Worm (Caenorhabditis elegans) whole organism, mixed stage, embryonic: Measurements from ENCODE around the gene msa-1.

ENCODE experiments used
- M03D4.4 ChIP-seq: sonication (generic microtip); optimal IDR thresholded peaks from 2 replicates; lab custom pipeline; 2017; ENCODE audit warnings: mild to moderate bottlenecking, missing genetic modification characterization, missing compliant biosample characterization
- bed-3 ChIP-seq: fragments of 200-800 bp; sonication (Bioruptor generic); optimal IDR thresholded peaks from 3 replicates; lab custom pipeline; 2018; ENCODE audit warnings: mild to moderate bottlenecking, missing genetic modification characterization, moderate library complexity, missing compliant biosample characterization
- blmp-1 ChIP-seq: fragments of 150-350 bp; optimal IDR thresholded peaks from 2 replicates; lab custom pipeline; 2014; ENCODE audit warnings: missing biosample characterization, missing genetic modification characterization
- ceh-39 ChIP-seq: fragments of 150-350 bp; optimal IDR thresholded peaks from 2 replicates; lab custom pipeline; 2014; ENCODE audit warnings: missing biosample characterization, missing genetic modification characterization
- ceh-43 ChIP-seq: fragments of 200-800 bp; sonication (Bioruptor generic); optimal IDR thresholded peaks from 2 replicates; lab custom pipeline; 2018; ENCODE audit warnings: mild to moderate bottlenecking, missing genetic modification characterization, moderate library complexity, missing compliant biosample characterization
- ceh-83 ChIP-seq: fragments of 200-800 bp; sonication (Bioruptor generic); optimal IDR thresholded peaks from 2 replicates; lab custom pipeline; 2018; ENCODE audit warnings: mild to moderate bottlenecking, missing genetic modification characterization, missing compliant biosample characterization
- ces-1 ChIP-seq: fragments of 150-350 bp; optimal IDR thresholded peaks from 2 replicates; lab custom pipeline; 2014; ENCODE audit warnings: missing biosample characterization, missing genetic modification reagents, missing genetic modification characterization
- cnd-1 ChIP-seq: fragments of 200-800 bp; sonication (Bioruptor generic); optimal IDR thresholded peaks from 2 replicates; lab custom pipeline; 2018; ENCODE audit warnings: mild to moderate bottlenecking, missing genetic modification characterization, missing compliant biosample characterization
- drap-1 ChIP-seq: fragments of 200-800 bp; sonication (Bioruptor generic); optimal IDR thresholded peaks from 3 replicates; lab custom pipeline; 2018; ENCODE audit warnings: mild to moderate bottlenecking, missing genetic modification characterization, missing compliant biosample characterization
- elt-3 ChIP-seq: fragments of 150-350 bp; optimal IDR thresholded peaks from 2 replicates; lab custom pipeline; 2014; ENCODE audit warnings: missing biosample characterization, missing genetic modification characterization
- flh-1 ChIP-seq: fragments of 200-800 bp; sonication (Bioruptor generic); optimal IDR thresholded peaks from 2 replicates; lab custom pipeline; 2018; ENCODE audit warnings: mild to moderate bottlenecking, missing genetic modification characterization, moderate library complexity, missing compliant biosample characterization
- ham-2 ChIP-seq: fragments of 200-800 bp; sonication (Bioruptor generic); optimal IDR thresholded peaks from 2 replicates; lab custom pipeline; 2018; ENCODE audit warnings: mild to moderate bottlenecking, missing genetic modification characterization, missing compliant biosample characterization
- hlh-1 ChIP-seq: fragments of 150-350 bp; optimal IDR thresholded peaks from 2 replicates; lab custom pipeline; 2014; ENCODE audit warnings: missing biosample characterization, missing genetic modification reagents, missing genetic modification characterization
- lin-13 ChIP-seq: fragments of 150-350 bp; optimal IDR thresholded peaks from 2 replicates; lab custom pipeline; 2014; ENCODE audit warnings: missing biosample characterization, missing genetic modification characterization
- lin-32 ChIP-seq: fragments of 200-800 bp; sonication (Bioruptor generic); optimal IDR thresholded peaks from 2 replicates; lab custom pipeline; 2018; ENCODE audit warnings: mild to moderate bottlenecking, missing genetic modification characterization, missing compliant biosample characterization
- lsy-2 ChIP-seq: fragments of 150-350 bp; optimal IDR thresholded peaks from 2 replicates; lab custom pipeline; 2014; ENCODE audit warnings: missing biosample characterization, missing genetic modification characterization
- mab-5 ChIP-seq: fragments of 150-350 bp; optimal IDR thresholded peaks from 2 replicates; lab custom pipeline; 2014; ENCODE audit warnings: missing biosample characterization, missing genetic modification characterization
- mls-2 ChIP-seq: sonication (generic microtip); optimal IDR thresholded peaks from 2 replicates; lab custom pipeline; 2016; ENCODE audit warnings: mild to moderate bottlenecking, missing genetic modification characterization, moderate library complexity, missing compliant biosample characterization
- nhr-12 ChIP-seq: fragments of 150-350 bp; optimal IDR thresholded peaks from 2 replicates; lab custom pipeline; 2014; ENCODE audit warnings: missing biosample characterization, missing genetic modification characterization
- nhr-2 ChIP-seq: fragments of 150-350 bp; optimal IDR thresholded peaks from 2 replicates; lab custom pipeline; 2014; ENCODE audit warnings: missing biosample characterization, missing genetic modification characterization
- nhr-237 ChIP-seq: fragments of 150-350 bp; optimal IDR thresholded peaks from 2 replicates; lab custom pipeline; 2014; ENCODE audit warnings: missing biosample characterization, missing genetic modification characterization
- nhr-28 ChIP-seq: fragments of 150-350 bp; optimal IDR thresholded peaks from 2 replicates; lab custom pipeline; 2014; ENCODE audit warnings: missing biosample characterization, missing genetic modification characterization
- nhr-76 ChIP-seq: sonication (generic microtip); optimal IDR thresholded peaks from 2 replicates; lab custom pipeline; 2017; ENCODE audit warnings: missing biosample characterization, missing genetic modification characterization
- sptf-1 ChIP-seq: sonication (generic microtip); optimal IDR thresholded peaks from 2 replicates; lab custom pipeline; 2017; ENCODE audit warnings: mild to moderate bottlenecking, missing genetic modification characterization, moderate library complexity, missing compliant biosample characterization
- tbx-8 ChIP-seq: fragments of 200-800 bp; sonication (Bioruptor generic); optimal IDR thresholded peaks from 2 replicates; lab custom pipeline; 2018; ENCODE audit warnings: mild to moderate bottlenecking, missing genetic modification characterization, moderate library complexity, missing compliant biosample characterization
- unc-120 ChIP-seq: sonication (generic microtip); optimal IDR thresholded peaks from 2 replicates; lab custom pipeline; 2017; ENCODE audit warnings: missing genetic modification characterization, missing compliant biosample characterization; ENCODE audit not compliant: poor library complexity, severe bottlenecking
- unc-39 ChIP-seq: fragments of 150-350 bp; optimal IDR thresholded peaks from 2 replicates; lab custom pipeline; 2014; ENCODE audit warnings: missing biosample characterization, missing genetic modification characterization
- unc-62 ChIP-seq: fragments of 150-350 bp; optimal IDR thresholded peaks from 2 replicates; lab custom pipeline; 2014; ENCODE audit warnings: missing biosample characterization, missing genetic modification reagents, missing genetic modification characterization
- zip-8 ChIP-seq: fragments of 150-350 bp; optimal IDR thresholded peaks from 2 replicates; lab custom pipeline; 2014; ENCODE audit warnings: missing biosample characterization, missing genetic modification characterization
- ztf-11 ChIP-seq: fragments of 150-350 bp; optimal IDR thresholded peaks from 2 replicates; lab custom pipeline; 2014; ENCODE audit warnings: missing biosample characterization, missing genetic modification characterization

msa-1 gene

DNA sequence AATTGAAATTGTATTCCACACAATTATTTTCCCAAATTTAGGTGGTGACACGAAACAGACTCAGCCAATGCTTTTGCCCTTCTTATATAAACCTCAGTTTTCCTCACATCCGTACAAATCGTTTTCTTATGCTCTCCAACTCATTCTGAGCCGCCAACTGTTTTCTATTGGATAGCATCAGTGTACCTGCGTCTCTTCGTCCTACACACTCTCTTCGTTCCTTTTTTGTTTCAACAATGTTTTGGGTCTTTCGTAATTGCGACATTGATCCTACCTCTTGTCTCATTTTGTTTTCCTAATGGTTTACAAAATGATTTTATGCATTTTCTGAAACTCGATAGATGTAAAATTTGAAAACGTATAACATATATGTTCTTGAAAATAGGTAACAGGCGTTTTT, 9.1 kb upstream of the msa-1 start:
- no peak for TF ChIP-seq lin-32 (GFP tag; lab: Kevin White, UChicago)
- TF ChIP-seq hlh-1, result peak; percentile 79
- TF ChIP-seq, all 35 proteins: peak for 1

DNA sequence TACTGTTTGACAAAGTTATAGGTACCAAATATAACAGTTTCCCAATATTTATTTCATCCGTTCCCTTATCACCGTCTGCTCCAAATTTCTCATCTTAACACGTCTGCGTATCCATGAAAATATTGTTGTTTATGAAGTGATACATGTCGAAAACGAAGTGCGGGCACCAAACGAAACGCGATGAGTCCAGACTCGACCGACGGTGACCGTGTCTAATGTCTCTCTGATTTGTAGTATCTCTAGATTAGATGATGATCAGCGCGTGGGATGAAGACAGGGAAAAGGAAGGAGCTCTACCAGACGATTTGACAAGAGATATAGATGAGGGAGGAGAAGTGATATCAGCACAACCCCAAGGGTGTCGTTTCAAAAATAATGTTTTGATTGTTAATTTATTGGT, 8.2 kb upstream of the msa-1 start:
- TF ChIP-seq flh-1 (GFP tag; lab: Kevin White, UChicago) (no peak), blmp-1 (no peak), elt-3 (tag; lab: Kevin White, UChicago) (no peak), hlh-1 (peak; percentile 25), ceh-39 (tag; lab: Kevin White, UChicago) (no peak), unc-62 (peak; percentile 33), nhr-76 (tag; lab: Kevin White, UChicago) (no peak), unc-120 (tag; lab: Kevin White, UChicago) (peak; percentile 83), tbx-8 (no peak)

DNA sequence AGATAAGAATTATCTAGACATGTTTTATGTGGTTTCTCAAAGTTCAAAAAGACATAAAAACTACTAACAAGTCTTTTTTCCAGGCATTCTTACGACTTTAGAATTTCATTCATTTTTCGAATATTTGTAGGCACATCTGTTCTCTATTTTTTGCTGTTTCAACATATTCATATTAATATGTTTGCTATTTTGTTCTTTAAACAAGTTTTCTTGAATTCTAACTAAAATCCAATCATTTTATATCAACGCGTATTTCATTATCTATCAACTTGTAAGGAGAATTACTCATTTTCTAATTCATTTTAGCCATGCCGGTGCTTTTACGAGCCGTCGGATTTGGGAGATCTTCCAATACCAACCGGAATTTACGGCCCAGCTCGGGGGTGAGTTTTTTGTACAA, 6.3 kb upstream of the msa-1 start, which contains the start of gene twk-8:
TSS of gene twk-8 (plus strand) at position 301 of the 400 bp plus-strand sequence.
- no peak for TF ChIP-seq ceh-39 (tag; lab: Kevin White, UChicago)
- no peak for TF ChIP-seq ceh-43
- TF ChIP-seq tbx-8, result no peak

DNA sequence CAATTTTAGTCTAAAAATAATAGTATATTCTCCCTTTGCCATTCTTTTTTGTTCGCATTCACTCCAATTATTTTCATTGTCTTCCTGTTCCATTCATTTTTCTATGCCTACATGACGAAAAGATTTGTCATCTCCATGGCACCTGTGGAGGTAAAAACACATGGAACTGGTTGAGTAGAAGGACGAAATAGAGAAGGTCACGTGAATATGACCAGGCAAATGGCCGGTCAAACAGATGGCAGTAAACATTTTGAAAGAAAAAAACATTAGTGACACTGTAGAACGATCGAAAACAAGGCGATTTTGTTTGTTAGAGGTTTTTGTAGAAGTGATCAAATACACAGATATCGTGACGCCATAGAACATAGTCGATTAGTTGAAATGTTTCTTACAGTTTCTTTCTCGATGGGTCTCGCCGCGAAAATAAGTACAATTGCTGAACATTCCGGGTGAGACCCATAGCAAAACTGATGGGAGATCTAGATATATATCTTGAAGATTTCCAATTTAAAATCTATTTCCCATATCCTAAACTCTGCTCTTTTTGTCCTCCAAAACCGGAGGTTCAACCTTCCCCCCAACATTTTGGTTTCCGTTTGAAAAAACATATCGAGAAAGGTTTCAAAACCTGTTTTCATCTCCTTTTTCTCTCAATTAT, 2.3 kb downstream of the msa-1 start:
- no peak for TF ChIP-seq cnd-1 (tag; lab: Kevin White, UChicago)
- no peak for TF ChIP-seq flh-1 (GFP tag; lab: Kevin White, UChicago)
- no peak for TF ChIP-seq nhr-237 (tag; lab: Kevin White, UChicago)
- TF ChIP-seq nhr-28 (tag; lab: Kevin White, UChicago), result no peak
- TF ChIP-seq elt-3 (tag; lab: Kevin White, UChicago), result no peak
- TF ChIP-seq tbx-8, result no peak
- TF ChIP-seq nhr-12 (tag; lab: Kevin White, UChicago), result no peak
- no peak for TF ChIP-seq ceh-43
- TF ChIP-seq, all 35 proteins: peak for 0

DNA sequence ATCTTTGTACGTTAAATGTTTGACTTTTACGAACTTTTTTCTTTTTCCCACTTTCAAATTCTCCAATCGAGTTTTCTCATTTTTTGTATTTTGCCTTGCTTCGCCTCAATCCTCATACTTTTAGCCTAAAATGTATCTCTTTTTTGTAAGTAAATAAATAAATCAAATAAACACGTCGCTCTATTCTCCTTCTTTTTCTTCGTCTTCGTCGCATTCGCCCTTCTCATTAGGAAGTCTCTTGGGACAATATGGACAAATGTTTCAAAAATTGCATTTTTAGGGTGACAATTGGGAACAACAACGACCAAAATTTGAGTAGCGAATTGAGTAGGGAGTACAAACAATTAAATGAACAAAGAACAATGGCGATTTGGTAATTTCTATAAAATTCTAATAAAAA, 3.6 kb downstream of the msa-1 start:
- peak; percentile 95 for TF ChIP-seq ces-1
- TF ChIP-seq nhr-76 (tag; lab: Kevin White, UChicago), result no peak

- TF ChIP-seq bed-3 (no peak), mab-5 (tag; lab: Kevin White, UChicago) (no peak), lsy-2 (tag; lab: Kevin White, UChicago) (no peak), tbx-8 (no peak), ceh-43 (no peak), nhr-12 (tag; lab: Kevin White, UChicago) (no peak), ham-2 (GFP tag; lab: Kevin White, UChicago) (no peak)
These were observed 5.5 kb downstream of the msa-1 start, which contains the start of gene lpl-1 for ce11 chrIV:9093932-9094331. Gene lpl-1, minus strand, starts transcription at chrIV:9094032.

ce11 chrIV:9094356-9094755, 6.0 kb downstream of the msa-1 start, which contains the start of gene mrpl-42:
Gene mrpl-42, minus strand, starts transcription at chrIV:9094456.
- TF ChIP-seq unc-62 (no peak), ceh-83 (GFP tag; lab: Kevin White, UChicago) (no peak)

- no peak for TF ChIP-seq unc-39 (tag; lab: Kevin White, UChicago)
- no peak for TF ChIP-seq mab-5 (tag; lab: Kevin White, UChicago)
- TF ChIP-seq cnd-1 (tag; lab: Kevin White, UChicago), result no peak
- no peak for TF ChIP-seq mls-2 (tag; lab: Kevin White, UChicago)
- TF ChIP-seq lsy-2 (tag; lab: Kevin White, UChicago), result no peak
- no peak for TF ChIP-seq sptf-1 (tag; lab: Kevin White, UChicago)
- TF ChIP-seq nhr-237 (tag; lab: Kevin White, UChicago), result no peak
- TF ChIP-seq ces-1, result no peak
- no peak for TF ChIP-seq M03D4.4
- no peak for TF ChIP-seq lin-13
- no peak for TF ChIP-seq flh-1 (GFP tag; lab: Kevin White, UChicago)
- TF ChIP-seq nhr-2 (tag; lab: Kevin White, UChicago), result no peak
- TF ChIP-seq zip-8 (tag; lab: Kevin White, UChicago), result no peak
- no peak for TF ChIP-seq ceh-83 (GFP tag; lab: Kevin White, UChicago)
- no peak for TF ChIP-seq drap-1 (GFP tag; lab: Kevin White, UChicago)
- TF ChIP-seq hlh-1, result no peak
- no peak for TF ChIP-seq bed-3
- TF ChIP-seq ztf-11 (tag; lab: Kevin White, UChicago), result no peak
- TF ChIP-seq tbx-8, result no peak
- TF ChIP-seq ceh-39 (tag; lab: Kevin White, UChicago), result no peak
These were observed 7.2 kb downstream of the msa-1 start, which contains the start of gene icln-1 for ce11 chrIV:9095553-9095952. Gene icln-1, minus strand, starts transcription at chrIV:9095653.
